Worm (Caenorhabditis elegans) whole organism, early embryonic: ENCODE data around the gene bli-6.

Experiments
- B0310.2 ChIP-seq: sonication (generic microtip); optimal IDR thresholded peaks from 2 replicates; lab custom pipeline; 2016; ENCODE audit warnings: mild to moderate bottlenecking, missing genetic modification characterization, missing compliant biosample characterization
- F13C5.2 ChIP-seq: sonication (generic microtip); optimal IDR thresholded peaks from 2 replicates; lab custom pipeline; 2017; ENCODE audit warnings: mild to moderate bottlenecking, missing genetic modification characterization, inconsistent platforms, missing compliant biosample characterization
- aly-1 ChIP-seq: sonication (generic microtip); optimal IDR thresholded peaks from 2 replicates; lab custom pipeline; 2016; ENCODE audit warnings: missing genetic modification characterization, missing compliant biosample characterization
- ama-1 ChIP-seq: fragments of 150-350 bp; optimal IDR thresholded peaks from 2 replicates; lab custom pipeline; 2014
- ceh-13 ChIP-seq: fragments of 200-800 bp; sonication (Bioruptor generic); optimal IDR thresholded peaks from 2 replicates; lab custom pipeline; 2018; ENCODE audit warnings: mild to moderate bottlenecking, missing genetic modification characterization, missing compliant biosample characterization
- ceh-36 ChIP-seq: sonication (generic microtip); optimal IDR thresholded peaks from 2 replicates; lab custom pipeline; 2016; ENCODE audit warnings: missing genetic modification characterization, inconsistent platforms, missing compliant biosample characterization
- ets-7 ChIP-seq: sonication (generic microtip); optimal IDR thresholded peaks from 2 replicates; lab custom pipeline; 2016; ENCODE audit warnings: missing genotype, missing genetic modification characterization, missing compliant biosample characterization
- flt-1 ChIP-seq: fragments of 200-800 bp; sonication (Bioruptor generic); IDR thresholded peaks from 2 replicates; pipeline ENCODE4 v1.3.6; 2022; ENCODE audit warnings: missing genetic modification characterization, missing compliant biosample characterization
- hmbx-1 ChIP-seq: sonication (generic microtip); optimal IDR thresholded peaks from 2 replicates; lab custom pipeline; 2016; ENCODE audit warnings: mild to moderate bottlenecking, missing genetic modification characterization, missing compliant biosample characterization
- hmg-4 ChIP-seq: fragments of 200-800 bp; sonication (Bioruptor generic); optimal IDR thresholded peaks from 2 replicates; lab custom pipeline; 2018; ENCODE audit warnings: mild to moderate bottlenecking, missing genetic modification characterization, missing compliant biosample characterization
- hnd-1 ChIP-seq: sonication (generic microtip); optimal IDR thresholded peaks from 2 replicates; lab custom pipeline; 2016; ENCODE audit warnings: missing genetic modification characterization, missing compliant biosample characterization
- pes-1 ChIP-seq: fragments of 200-800 bp; sonication (Bioruptor generic); IDR thresholded peaks from 2 replicates; pipeline ENCODE4 v1.3.6; 2022; ENCODE audit warnings: missing genetic modification reagents, missing genetic modification characterization, missing compliant biosample characterization
- scrt-1 ChIP-seq: fragments of 200-800 bp; sonication (Bioruptor generic); IDR thresholded peaks from 2 replicates; pipeline ENCODE4 v1.3.6; 2022; ENCODE audit warnings: missing genetic modification characterization, missing compliant biosample characterization
- sea-1 ChIP-seq: fragments of 200-800 bp; sonication (Bioruptor generic); conservative IDR thresholded peaks from 2 replicates; pipeline ENCODE4 v1.3.6; 2022; ENCODE audit warnings: missing genetic modification characterization, missing compliant biosample characterization
- tbx-11 ChIP-seq: fragments of 200-800 bp; sonication (Bioruptor generic); IDR thresholded peaks from 2 replicates; pipeline ENCODE4 v1.3.6; 2022; ENCODE audit warnings: missing genetic modification characterization, missing compliant biosample characterization
- tbx-37 ChIP-seq: fragments of 200-800 bp; sonication (Bioruptor generic); conservative IDR thresholded peaks from 2 replicates; pipeline ENCODE4 v1.3.6; 2022; ENCODE audit warnings: missing genetic modification reagents, missing genetic modification characterization, missing compliant biosample characterization
- tra-4 ChIP-seq: sonication (generic microtip); optimal IDR thresholded peaks from 2 replicates; lab custom pipeline; 2017; ENCODE audit warnings: missing genetic modification characterization, missing compliant biosample characterization

Gene bli-6

ce11 chrIV:6376473-6377115 lies at the start of gene bli-6, which contains the start of gene hrpf-2:
TSS of gene bli-6 (plus strand) at chrIV:6377065.
TSS of gene hrpf-2 (minus strand) at chrIV:6376523.
- TF ChIP-seq F13C5.2 (tag; lab: Kevin White, UChicago) (peak; percentile 55), scrt-1 (GFP tag; lab: Robert Waterston, UW) (no peak), aly-1 (tag; lab: Kevin White, UChicago) (no peak)

- TF ChIP-seq aly-1 (tag; lab: Kevin White, UChicago) (no peak), F13C5.2 (tag; lab: Kevin White, UChicago) (no peak), tbx-37 (no peak), tbx-11 (GFP tag; lab: Robert Waterston, UW) (no peak), scrt-1 (GFP tag; lab: Robert Waterston, UW) (no peak), tra-4 (tag; lab: Kevin White, UChicago) (no peak), pes-1 (GFP tag; lab: Robert Waterston, UW) (no peak), ceh-13 (GFP tag; lab: Kevin White, UChicago) (no peak), hnd-1 (tag; lab: Kevin White, UChicago) (no peak), flt-1 (GFP tag; lab: Robert Waterston, UW) (no peak), B0310.2 (no peak), ama-1 (lab: Kevin White, UChicago) (no peak), hmg-4 (GFP tag; lab: Kevin White, UChicago) (no peak), ceh-36 (tag; lab: Kevin White, UChicago) (no peak), hmbx-1 (tag; lab: Kevin White, UChicago) (no peak)
These were observed 49.4 kb upstream of the bli-6 start for ce11 chrIV:6327363-6328015.

ce11 chrIV:6328198-6328597 lies 48.7 kb upstream of the bli-6 start:
- TF ChIP-seq tbx-11 (GFP tag; lab: Robert Waterston, UW) (no peak), hmbx-1 (tag; lab: Kevin White, UChicago) (no peak), ets-7 (tag; lab: Kevin White, UChicago) (no peak), F13C5.2 (tag; lab: Kevin White, UChicago) (no peak), aly-1 (tag; lab: Kevin White, UChicago) (no peak), B0310.2 (no peak), scrt-1 (GFP tag; lab: Robert Waterston, UW) (no peak), ama-1 (lab: Kevin White, UChicago) (no peak), flt-1 (GFP tag; lab: Robert Waterston, UW) (no peak), tbx-37 (no peak), hmg-4 (GFP tag; lab: Kevin White, UChicago) (no peak), tra-4 (tag; lab: Kevin White, UChicago) (no peak), ceh-36 (tag; lab: Kevin White, UChicago) (no peak), hnd-1 (tag; lab: Kevin White, UChicago) (no peak), pes-1 (GFP tag; lab: Robert Waterston, UW) (no peak), sea-1 (no peak)

- TF ChIP-seq tbx-11 (GFP tag; lab: Robert Waterston, UW) (no peak), pes-1 (GFP tag; lab: Robert Waterston, UW) (no peak), F13C5.2 (tag; lab: Kevin White, UChicago) (no peak), hmbx-1 (tag; lab: Kevin White, UChicago) (no peak), sea-1 (no peak), ama-1 (lab: Kevin White, UChicago) (no peak), hnd-1 (tag; lab: Kevin White, UChicago) (no peak), aly-1 (tag; lab: Kevin White, UChicago) (no peak), ceh-36 (tag; lab: Kevin White, UChicago) (no peak), ceh-13 (GFP tag; lab: Kevin White, UChicago) (no peak)
These were observed 47.5 kb upstream of the bli-6 start, which contains the start of gene seu-1 for ce11 chrIV:6329339-6329738. TSS of gene seu-1 (plus strand) at chrIV:6329639.

DNA sequence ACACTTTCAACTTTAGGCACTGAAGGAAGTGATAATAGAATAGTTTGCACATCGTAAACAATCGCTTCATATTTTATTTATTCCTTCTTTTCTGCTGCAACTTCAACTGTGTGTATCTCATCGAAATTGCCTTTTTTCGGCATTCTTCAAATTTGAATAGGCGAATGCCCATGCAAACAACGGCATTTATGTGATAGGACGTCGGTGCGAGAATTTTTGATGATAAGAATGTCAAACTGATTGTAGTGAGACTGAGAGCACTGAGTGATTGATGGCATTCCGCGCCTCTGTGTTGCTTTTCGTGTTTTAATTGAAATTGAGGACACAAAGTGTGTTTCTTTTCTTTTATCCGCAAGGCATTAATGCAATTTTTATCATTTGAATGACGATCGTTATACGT lies 46.1 kb upstream of the bli-6 start:
- TF ChIP-seq scrt-1 (GFP tag; lab: Robert Waterston, UW) = no peak
- no peak for TF ChIP-seq B0310.2
- TF ChIP-seq aly-1 (tag; lab: Kevin White, UChicago) = no peak
- TF ChIP-seq ceh-36 (tag; lab: Kevin White, UChicago) = no peak
- no peak for TF ChIP-seq tra-4 (tag; lab: Kevin White, UChicago)
- TF ChIP-seq ama-1 (lab: Kevin White, UChicago) = no peak
- no peak for TF ChIP-seq tbx-37
- TF ChIP-seq tbx-11 (GFP tag; lab: Robert Waterston, UW) = no peak
- TF ChIP-seq ets-7 (tag; lab: Kevin White, UChicago) = no peak
- TF ChIP-seq hnd-1 (tag; lab: Kevin White, UChicago) = no peak
- TF ChIP-seq flt-1 (GFP tag; lab: Robert Waterston, UW) = no peak
- TF ChIP-seq pes-1 (GFP tag; lab: Robert Waterston, UW) = no peak
- no peak for TF ChIP-seq sea-1
- TF ChIP-seq ceh-13 (GFP tag; lab: Kevin White, UChicago) = no peak

DNA sequence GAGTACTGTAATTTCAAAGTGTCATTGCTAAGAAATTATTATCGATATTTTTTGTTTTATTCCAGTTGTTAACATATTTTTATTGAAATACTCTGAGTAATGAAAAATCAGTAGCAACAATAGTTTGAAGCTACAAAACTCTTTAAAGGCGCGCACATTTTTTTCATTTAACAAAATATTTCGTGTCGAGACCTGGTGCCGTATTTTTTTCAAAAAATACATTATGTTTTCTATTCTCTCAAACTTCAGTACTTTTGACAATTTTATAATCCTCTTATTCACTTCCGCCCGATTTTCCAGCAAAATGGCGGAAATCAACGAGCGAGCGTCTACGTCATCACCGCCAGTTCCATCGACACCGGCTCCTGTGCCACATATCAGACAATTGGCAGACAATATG lies 43.0 kb upstream of the bli-6 start, which contains the start of gene blos-2:
TSS of gene blos-2 (plus strand) at position 301 of the 400 bp plus-strand sequence.
- TF ChIP-seq F13C5.2 (tag; lab: Kevin White, UChicago) (no peak), hmg-4 (GFP tag; lab: Kevin White, UChicago) (no peak), tbx-11 (GFP tag; lab: Robert Waterston, UW) (no peak), aly-1 (tag; lab: Kevin White, UChicago) (no peak), scrt-1 (GFP tag; lab: Robert Waterston, UW) (no peak), pes-1 (GFP tag; lab: Robert Waterston, UW) (no peak), B0310.2 (no peak), tra-4 (tag; lab: Kevin White, UChicago) (no peak), tbx-37 (no peak), sea-1 (no peak), ceh-36 (tag; lab: Kevin White, UChicago) (no peak), hnd-1 (tag; lab: Kevin White, UChicago) (no peak)
